Worm (Caenorhabditis elegans) whole organism, L4/young adult: ENCODE data around the gene W01B6.4.

Source experiments
- W03F9.2 ChIP-seq: fragments of 150-350 bp; optimal IDR thresholded peaks from 2 replicates; lab custom pipeline; 2014; ENCODE audit warnings: missing biosample characterization, missing genetic modification characterization
- him-1 ChIP-seq: sonication (generic microtip); optimal IDR thresholded peaks from 2 replicates; lab custom pipeline; 2016; ENCODE audit warnings: missing genotype, missing genetic modification reagents, missing genetic modification characterization, missing compliant biosample characterization

ce11 chrIV:10063941-10064340 is 11.3 kb upstream of the W01B6.4 start:
- TF ChIP-seq him-1 (tag; lab: Kevin White, UChicago) (no peak), W03F9.2 (tag; lab: Kevin White, UChicago) (no peak)
